Fruit fly (Drosophila melanogaster): Measurements from ENCODE around the gene Osi10b.

Gene Osi10b

DNA sequence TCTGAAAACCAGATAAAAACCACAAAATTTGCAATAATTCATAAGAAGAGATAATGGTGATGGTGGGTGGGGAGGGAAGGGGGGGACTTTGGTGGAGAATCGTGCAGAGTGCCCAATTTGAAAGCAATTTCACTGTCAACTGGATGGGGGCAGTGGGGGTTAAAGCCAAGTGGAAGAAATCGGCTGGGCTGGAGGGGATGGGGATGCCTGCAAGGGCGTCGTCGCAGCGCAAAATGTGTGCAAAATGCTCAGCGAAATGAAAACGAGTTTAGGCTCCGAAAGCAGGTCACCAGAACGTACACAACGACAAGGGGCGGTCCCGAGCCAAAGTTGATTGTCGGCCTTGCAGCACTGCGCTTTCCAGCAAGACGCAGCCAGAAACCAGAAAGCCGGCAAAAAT is 13.2 kb upstream of the Osi10b start:
- TF ChIP-seq CG8478 (optimal IDR thresholded peaks at IDR 0.05) (no peak), CTCF (optimal IDR thresholded peaks at IDR 0.05) (no peak)

DNA sequence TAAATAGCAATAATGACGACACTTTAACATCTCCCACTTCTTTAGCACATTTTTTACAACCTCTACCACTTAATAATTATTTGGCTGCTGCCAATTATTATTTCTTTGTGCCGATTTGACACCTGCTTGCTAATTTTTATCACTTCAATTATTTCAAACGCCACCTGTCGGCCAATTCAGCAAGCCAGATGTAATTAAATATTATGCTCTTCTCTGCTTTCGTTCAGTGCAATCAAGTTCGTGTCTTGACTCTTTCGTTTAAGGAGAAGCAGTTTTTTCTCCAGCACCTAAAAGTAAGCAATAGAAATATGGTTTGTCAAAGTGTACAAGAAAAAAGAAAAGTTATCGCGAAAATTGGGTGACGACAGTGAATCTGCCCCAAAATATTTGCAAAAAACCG is 11.6 kb upstream of the Osi10b start:
- peak; percentile 82 to 86 for TF ChIP-seq CTCF (optimal IDR thresholded peaks at IDR 0.05)
- TF ChIP-seq CG8478 (optimal IDR thresholded peaks at IDR 0.05), result no peak

DNA sequence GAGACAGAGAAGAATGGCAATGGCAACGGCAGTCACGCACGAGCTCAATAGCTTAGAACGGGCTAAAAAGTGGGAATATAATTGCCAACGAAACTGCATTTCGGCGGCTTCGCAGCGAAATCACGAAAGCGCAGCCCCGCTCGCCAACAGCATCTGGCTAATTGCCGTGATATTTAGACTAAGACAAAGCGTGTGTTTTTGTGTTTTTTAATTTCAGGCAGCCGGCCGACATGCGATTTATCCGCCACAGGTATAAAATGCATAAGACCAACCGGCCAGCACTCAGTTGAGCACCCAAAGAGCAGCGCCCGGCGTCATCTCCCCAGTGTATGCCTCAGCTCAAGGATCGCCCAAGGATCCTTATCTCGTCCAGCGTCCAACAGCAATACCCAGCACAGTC is 11.1 kb upstream of the Osi10b start, which contains the start of gene Osi8:
TSS of gene Osi8 (plus strand) at position 301 of the 400 bp plus-strand sequence.
- TF ChIP-seq CTCF (optimal IDR thresholded peaks at IDR 0.05) (no peak), CG8478 (optimal IDR thresholded peaks at IDR 0.05) (no peak)

DNA sequence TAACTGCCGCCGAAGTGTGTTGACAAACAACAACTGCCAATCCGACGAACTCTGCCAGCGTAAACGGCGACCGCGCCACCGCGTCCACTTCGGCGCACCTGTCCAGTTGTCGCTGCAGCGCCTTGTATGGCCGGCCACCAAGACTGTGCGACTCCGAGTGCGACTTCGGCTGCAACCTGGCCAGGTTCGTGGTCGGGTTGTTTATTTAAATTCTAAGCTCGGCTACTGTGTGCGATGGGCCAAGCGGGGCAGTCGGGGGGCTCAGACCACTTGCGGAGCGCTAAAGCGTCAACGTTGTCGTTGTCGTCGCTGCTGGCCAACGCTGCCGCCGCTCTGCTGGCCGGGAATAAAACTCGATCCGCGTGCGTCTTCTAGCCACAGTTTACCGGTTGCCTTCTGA is 6.2 kb upstream of the Osi10b start, which contains the start of gene Osi9:
TSS of gene Osi9 (plus strand) at position 375 of the 400 bp plus-strand sequence.
- TF ChIP-seq CG8478 (optimal IDR thresholded peaks at IDR 0.05) (no peak), CTCF (optimal IDR thresholded peaks at IDR 0.05) (no peak)

DNA sequence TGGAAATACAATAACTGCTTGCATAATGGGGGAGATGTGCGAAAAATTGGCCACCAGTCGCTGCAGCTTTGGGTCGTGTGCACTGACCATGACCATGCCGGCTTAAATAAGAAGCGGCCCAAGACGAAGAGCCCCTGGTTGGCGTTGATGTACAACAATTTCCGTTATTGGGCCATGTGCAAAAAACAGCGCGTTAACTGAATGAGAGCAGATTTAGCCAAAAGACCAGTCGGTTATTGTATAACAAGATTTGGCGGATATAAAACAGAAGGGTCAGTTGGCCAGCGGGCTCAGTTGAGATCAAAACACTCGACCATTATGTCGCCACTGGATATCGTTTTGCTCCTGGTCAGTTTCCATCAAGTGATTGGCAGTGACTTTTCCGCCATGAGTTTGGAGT is 2.3 kb upstream of the Osi10b start, which contains the start of gene Osi10a:
TSS of gene Osi10a (plus strand) at position 301 of the 400 bp plus-strand sequence.
- TF ChIP-seq CTCF (optimal IDR thresholded peaks at IDR 0.05), result no peak
- TF ChIP-seq CG8478 (optimal IDR thresholded peaks at IDR 0.05), result no peak

DNA sequence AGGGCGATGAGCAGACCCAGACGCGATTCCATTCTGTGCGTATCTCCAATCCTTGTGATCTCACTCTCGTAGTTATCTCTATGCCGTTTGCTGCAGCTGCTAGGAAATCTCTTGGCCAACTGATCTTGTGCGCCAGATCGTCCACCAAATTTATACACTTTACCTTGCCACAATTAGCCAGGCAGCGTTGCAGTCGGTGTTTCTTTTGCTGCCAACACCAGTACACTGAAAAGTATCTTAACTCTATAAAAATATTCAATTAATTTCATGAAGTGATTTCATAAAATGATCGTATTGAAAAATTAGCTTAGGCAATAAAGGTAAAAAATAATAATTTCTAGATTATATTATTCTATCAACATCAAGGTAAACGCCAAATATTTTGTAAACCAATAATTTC is 2.7 kb downstream of the Osi10b start, which contains the start of gene Osi11:
TSS of gene Osi11 (minus strand) at position 101 of the 400 bp plus-strand sequence.
- TF ChIP-seq CTCF (optimal IDR thresholded peaks at IDR 0.05) (no peak), CG8478 (optimal IDR thresholded peaks at IDR 0.05) (no peak)

DNA sequence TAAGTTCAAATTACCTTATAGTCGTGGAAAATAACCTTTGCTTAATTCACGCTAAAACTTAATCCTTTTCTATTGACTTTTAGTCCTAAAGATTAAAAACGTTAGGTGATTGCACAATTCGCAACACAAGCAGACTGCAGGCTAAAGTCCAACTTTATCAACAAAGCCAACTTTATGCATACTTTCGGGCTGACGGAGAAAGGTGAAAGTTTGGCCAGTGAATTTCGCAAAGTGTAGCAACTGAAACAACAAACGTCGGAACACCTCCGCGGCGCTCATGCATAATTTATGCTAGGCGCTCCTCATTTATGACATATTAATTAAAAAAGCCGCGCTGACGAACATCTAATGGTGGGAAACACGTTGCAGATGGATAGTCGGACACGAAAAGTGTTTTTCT is 4.0 kb downstream of the Osi10b start:
- TF ChIP-seq CG8478 (optimal IDR thresholded peaks at IDR 0.05) (no peak), CTCF (optimal IDR thresholded peaks at IDR 0.05) (no peak)

DNA sequence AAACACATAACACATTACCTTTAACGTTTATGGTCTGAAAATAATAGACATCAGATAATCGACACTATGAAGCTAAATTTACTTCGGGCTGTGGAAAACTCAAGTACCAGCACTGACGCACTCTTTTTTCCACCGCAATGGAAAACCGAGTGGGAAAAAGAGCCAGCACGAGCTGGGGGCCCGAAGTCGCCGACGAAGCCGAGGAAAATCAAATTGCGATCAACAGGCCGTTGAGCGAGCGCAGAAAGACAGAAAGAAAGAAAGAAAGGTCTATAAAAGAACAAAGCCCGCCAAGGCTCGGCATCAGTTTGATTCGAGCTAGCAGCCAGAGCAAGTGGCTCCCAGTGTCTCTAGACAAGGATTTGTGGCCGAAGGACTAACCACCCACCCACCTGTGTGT is 12.2 kb downstream of the Osi10b start, which contains the start of gene Osi12:
TSS of gene Osi12 (plus strand) at position 301 of the 400 bp plus-strand sequence.
- TF ChIP-seq CG8478 (optimal IDR thresholded peaks at IDR 0.05), result no peak
- TF ChIP-seq CTCF (optimal IDR thresholded peaks at IDR 0.05), result no peak

DNA sequence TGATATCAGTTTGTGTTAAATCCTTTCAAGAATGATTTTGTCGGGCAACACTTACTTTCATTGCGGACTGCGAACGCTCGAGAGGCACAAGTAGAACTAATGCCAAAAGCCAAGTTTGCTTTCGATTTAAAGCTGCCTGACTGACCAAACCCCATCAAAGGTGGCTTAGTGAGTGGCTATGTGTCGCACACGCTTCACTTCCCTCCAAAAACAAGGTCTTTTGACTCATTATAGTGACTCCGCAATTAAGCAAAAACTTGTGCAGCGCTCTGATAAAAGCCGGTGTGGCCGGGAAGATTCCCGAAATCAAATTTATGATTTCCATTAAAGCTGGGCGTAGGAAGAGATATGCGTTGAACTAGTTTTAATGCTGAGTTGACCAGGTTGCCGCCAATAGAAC is 19.1 kb downstream of the Osi10b start, which contains the start of gene CG15597:
TSS of gene CG15597 (minus strand) at position 101 of the 400 bp plus-strand sequence.
- TF ChIP-seq CTCF (optimal IDR thresholded peaks at IDR 0.05) (no peak), CG8478 (optimal IDR thresholded peaks at IDR 0.05) (no peak)

DNA sequence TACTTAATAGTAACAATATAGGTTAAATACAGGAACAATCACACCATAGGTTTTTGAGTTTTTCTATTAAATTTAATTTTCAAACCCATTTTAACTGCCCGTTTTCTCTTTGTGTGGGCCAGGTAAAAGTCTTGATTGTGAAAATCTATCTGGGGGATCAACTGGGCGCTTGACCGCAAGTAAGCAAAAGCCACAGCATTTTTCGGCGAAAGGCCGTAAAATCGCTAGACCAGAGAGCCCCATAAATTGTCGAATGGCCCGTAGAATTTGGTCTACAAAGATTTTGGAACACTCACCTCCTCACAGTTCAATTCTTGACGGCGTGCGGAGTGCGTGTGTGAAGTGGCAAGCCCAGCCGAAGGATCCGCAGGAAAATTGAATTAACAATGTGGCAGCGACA is 21.4 kb downstream of the Osi10b start, which contains the start of gene CG15594:
TSS of gene CG15594 (plus strand) at position 301 of the 400 bp plus-strand sequence.
- TF ChIP-seq CTCF (optimal IDR thresholded peaks at IDR 0.05) (no peak), CG8478 (optimal IDR thresholded peaks at IDR 0.05) (no peak)

DNA sequence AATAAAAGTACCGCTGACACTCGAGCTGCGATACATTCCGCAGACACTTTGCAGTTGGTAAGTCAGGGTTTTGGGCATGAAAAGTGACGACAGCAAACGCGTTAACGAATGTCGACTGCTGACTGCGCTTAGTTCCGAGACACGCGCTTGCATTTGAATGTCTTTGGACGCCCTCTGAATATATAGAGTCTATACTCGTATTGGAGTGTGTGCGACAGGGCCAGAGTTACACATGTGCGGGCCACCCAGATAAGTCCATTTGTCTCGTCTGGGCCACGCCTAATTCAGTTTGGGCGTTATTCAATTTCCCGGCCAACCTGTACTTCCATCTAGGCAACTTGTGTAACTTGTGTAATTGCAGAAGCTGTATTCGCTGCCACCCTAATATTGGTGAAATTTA is 24.3 kb downstream of the Osi10b start:
- no peak for TF ChIP-seq CTCF (optimal IDR thresholded peaks at IDR 0.05)
- no peak for TF ChIP-seq CG8478 (optimal IDR thresholded peaks at IDR 0.05)

DNA sequence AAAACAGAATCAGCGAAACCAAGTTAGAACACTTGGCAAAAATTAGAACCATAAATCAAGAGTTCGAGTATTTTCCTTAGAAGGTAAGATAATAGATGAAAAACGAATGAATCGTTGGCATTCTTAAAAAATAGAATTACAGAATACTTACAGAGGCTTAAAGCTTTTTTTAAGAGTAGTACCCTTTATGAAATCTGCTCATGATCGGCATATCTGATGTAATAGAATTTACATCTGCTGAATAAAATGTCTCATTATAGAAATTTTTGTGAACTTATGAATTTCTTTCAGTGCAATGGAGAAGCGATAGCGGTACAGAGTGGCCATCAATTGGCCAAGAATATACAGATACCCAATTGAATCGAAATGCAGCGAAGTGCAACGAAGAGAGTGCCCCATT is 25.4 kb downstream of the Osi10b start, which contains the start of gene Osi13:
TSS of gene Osi13 (plus strand) at position 301 of the 400 bp plus-strand sequence.
- TF ChIP-seq CTCF (optimal IDR thresholded peaks at IDR 0.05), result no peak
- no peak for TF ChIP-seq CG8478 (optimal IDR thresholded peaks at IDR 0.05)

DNA sequence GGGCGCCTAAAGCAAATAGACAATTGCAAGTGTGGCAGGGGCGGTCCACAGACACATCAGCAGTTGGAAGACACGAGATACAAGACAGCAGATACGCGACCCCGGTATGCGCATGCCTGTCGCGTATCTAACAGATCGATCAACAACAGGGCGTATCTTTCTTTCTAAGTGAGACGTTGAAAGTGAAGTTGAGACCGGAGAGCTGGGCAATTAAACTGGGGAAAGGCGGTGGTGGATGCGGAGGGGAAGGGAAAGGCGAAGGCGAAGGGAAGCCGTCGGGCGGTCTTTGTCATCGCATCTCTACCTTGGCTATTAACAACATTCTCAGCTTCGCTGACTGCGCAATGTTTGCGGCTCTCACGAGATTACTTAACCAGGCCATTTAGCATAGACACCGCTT is 28.1 kb downstream of the Osi10b start:
- TF ChIP-seq CG8478 (optimal IDR thresholded peaks at IDR 0.05), result no peak
- TF ChIP-seq CTCF (optimal IDR thresholded peaks at IDR 0.05), result no peak

DNA sequence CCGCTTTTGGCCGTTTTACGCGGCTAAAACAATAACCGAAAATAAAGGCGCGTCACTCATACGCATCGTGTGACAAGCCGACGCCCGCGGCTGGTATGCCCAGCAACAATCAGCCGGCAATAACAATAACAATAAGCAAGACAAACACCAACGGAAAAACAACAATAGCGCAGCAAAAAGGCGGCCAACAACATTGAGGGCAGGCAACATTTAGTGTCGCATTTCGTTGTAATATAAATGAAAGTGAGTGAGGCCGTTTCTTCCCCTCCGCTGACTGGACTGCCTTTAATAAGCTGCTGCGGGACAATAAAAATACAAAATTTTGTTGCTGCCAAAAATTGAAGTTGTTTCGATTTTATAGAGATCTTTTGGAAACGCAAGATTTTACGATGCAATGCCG is 31.2 kb downstream of the Osi10b start:
- no peak for TF ChIP-seq CG8478 (optimal IDR thresholded peaks at IDR 0.05)
- TF ChIP-seq CTCF (optimal IDR thresholded peaks at IDR 0.05), result no peak

DNA sequence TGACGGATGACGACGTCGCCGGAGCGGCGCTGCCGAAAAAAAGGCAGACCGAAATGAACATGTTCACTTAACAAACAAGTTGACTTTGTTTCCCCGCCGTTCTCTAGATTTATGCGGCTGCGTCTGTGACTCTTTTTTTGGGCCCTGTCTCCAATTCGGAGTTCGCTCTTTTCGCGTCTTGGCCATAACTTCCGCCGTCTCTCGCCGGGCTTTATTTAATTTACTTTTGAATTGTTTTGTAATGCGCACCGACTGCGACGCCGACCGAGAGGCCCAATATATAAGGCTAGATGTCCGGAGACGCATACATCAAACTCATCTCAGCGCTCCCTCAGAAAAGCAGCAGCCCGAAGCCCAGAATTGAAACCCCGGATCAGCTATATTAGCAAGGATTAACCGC is 32.8 kb downstream of the Osi10b start, which contains the start of gene Osi14:
TSS of gene Osi14 (plus strand) at position 301 of the 400 bp plus-strand sequence.
- TF ChIP-seq CTCF (optimal IDR thresholded peaks at IDR 0.05) (no peak), CG8478 (optimal IDR thresholded peaks at IDR 0.05) (no peak)

DNA sequence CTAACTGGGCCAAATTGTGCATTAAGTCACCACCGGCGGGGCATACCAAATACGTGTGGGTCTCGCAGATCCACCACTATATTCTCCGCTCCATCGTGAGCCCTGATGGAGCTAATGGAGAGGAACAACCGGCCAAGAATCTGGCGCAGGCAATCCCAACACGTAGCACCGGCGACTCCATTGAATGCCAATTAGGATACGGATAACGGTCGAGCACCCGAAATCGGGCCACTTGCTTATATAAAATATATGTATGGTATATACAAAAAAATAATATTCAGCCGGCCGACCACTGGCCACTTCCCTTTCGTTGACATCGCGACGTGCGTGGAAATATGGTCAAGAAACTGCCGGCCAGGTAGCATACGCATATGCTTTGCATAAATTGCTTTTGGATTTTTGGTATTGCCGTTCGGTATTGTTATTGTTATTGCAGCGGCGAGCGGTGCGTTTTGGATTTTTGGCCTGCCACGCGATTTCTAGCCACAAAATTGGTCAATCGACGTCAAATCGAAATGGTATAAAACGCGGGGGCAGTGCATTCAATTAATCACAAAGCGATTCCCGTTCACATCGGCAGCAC is 35.4 kb downstream of the Osi10b start, which contains the start of gene Osi15:
TSS of gene Osi15 (plus strand) at position 548 of the 583 bp plus-strand sequence.
- TF ChIP-seq CTCF (optimal IDR thresholded peaks at IDR 0.05), result no peak
- TF ChIP-seq CG8478 (optimal IDR thresholded peaks at IDR 0.05), result no peak
